Worm (Caenorhabditis elegans) whole organism, young adult: Measurements from ENCODE around the gene T07D3.2.
"Not testable (repeated sequence)": the region's sequence is repeated elsewhere in the genome, so short reads cannot be mapped to it uniquely, and the experiment has no call there.

Experiments used
- athp-1 ChIP-seq: sonication (generic microtip); optimal IDR thresholded peaks from 2 replicates; lab custom pipeline; 2017; ENCODE audit warnings: mild to moderate bottlenecking, missing genetic modification characterization, missing compliant biosample characterization
- ceh-58 ChIP-seq: fragments of 200-800 bp; sonication (Bioruptor generic); IDR thresholded peaks from 2 replicates; pipeline ENCODE4 v1.3.6; 2022; ENCODE audit warnings: missing genetic modification characterization, missing compliant biosample characterization
- mcd-1 ChIP-seq: fragments of 200-800 bp; sonication (Bioruptor generic); IDR thresholded peaks from 2 replicates; pipeline ENCODE4 v1.3.6; 2022; ENCODE audit warnings: missing genetic modification reagents, missing genetic modification characterization, missing compliant biosample characterization
- mel-28 ChIP-seq: sonication (generic microtip); optimal IDR thresholded peaks from 2 replicates; lab custom pipeline; 2016; ENCODE audit warnings: borderline replicate concordance, mild to moderate bottlenecking, missing genetic modification characterization, missing compliant biosample characterization
- mes-4 ChIP-seq: sonication (generic microtip); optimal IDR thresholded peaks from 2 replicates; lab custom pipeline; 2016; ENCODE audit warnings: missing genotype, missing genetic modification characterization, missing compliant biosample characterization
- snpc-4 ChIP-seq, 5 experiments: fragments of 150-350 bp in 1 of 5; sonication (generic microtip) in 4 of 5; optimal IDR thresholded peaks; 2 replicates each; lab custom pipeline; 2014 to 2018; ENCODE audit warnings: missing genetic modification characterization in 5 of 5, missing biosample characterization in 3 of 5, antibody characterized with exemption in 2 of 5, mild to moderate bottlenecking in 2 of 5, missing compliant biosample characterization in 2 of 5, missing genotype in 2 of 5, moderate library complexity in 2 of 5, missing genetic modification reagents in 1 of 5

- TF ChIP-seq mes-4 (tag; lab: Kevin White, UChicago); athp-1; snpc-4 (GFP tag; optimal IDR thresholded peaks at IDR 0.05; lab: Kevin White, UChicago); snpc-4 (tag; optimal IDR thresholded peaks at IDR 0.05; lab: Kevin White, UChicago); mel-28 (tag; lab: Kevin White, UChicago); mcd-1 (GFP tag; lab: Robert Waterston, UW); ceh-58 (GFP tag; lab: Robert Waterston, UW): not testable (repeated sequence)
Measured at ce11 chrII:930871-931270, 29.1 kb downstream of the T07D3.2 start, which contains the start of gene fbxc-34.
